Worm (Caenorhabditis elegans): Measurements from ENCODE around the gene F07F6.8.

Gene F07F6.8

DNA sequence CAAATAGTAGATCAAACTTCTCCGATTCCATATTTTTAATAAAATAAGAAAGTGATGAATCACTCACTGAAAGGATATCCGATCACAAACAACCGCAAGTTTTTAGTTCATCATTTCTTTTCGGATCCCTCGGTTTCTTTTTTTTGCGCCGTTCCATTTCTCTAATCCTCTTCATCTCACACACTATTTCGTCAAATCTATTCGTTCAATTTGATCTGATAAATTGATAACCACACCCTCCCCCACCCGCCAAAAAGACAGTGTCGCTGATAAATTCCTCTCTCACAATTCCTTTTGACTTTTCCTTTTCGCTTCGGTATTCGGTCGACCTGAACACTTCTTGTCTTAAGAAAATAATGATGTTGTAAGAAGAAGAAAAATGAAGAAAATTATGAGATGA lies 34.0 kb upstream of the F07F6.8 start:
- peak; percentile 33 for TF ChIP-seq hlh-11 (tag; optimal IDR thresholded peaks at IDR 0.05)
- TF ChIP-seq nhr-28 (tag; optimal IDR thresholded peaks at IDR 0.05): peak; percentile 55
- no peak for TF ChIP-seq ZK546.5 (tag; optimal IDR thresholded peaks at IDR 0.05)

- TF ChIP-seq gei-8 (GFP tag; optimal IDR thresholded peaks at IDR 0.05) (no peak), nhr-28 (tag; optimal IDR thresholded peaks at IDR 0.05) (peak; percentile 27), mxl-3 (GFP tag; optimal IDR thresholded peaks at IDR 0.05) (peak; percentile 25)
Measured at ce11 chrII:5458683-5459410, 33.3 kb upstream of the F07F6.8 start.

- TF ChIP-seq Y5F2A.4 (GFP tag; optimal IDR thresholded peaks at IDR 0.05): no peak
- no peak for TF ChIP-seq F10B5.3 (tag; optimal IDR thresholded peaks at IDR 0.05)
- peak; percentile 18 for TF ChIP-seq unc-130 (GFP tag; optimal IDR thresholded peaks at IDR 0.05)
- TF ChIP-seq unc-62 (GFP tag; optimal IDR thresholded peaks at IDR 0.05 in 1 of 2): peak in 1 of 2 experiments; percentile 91
- no peak for TF ChIP-seq unc-62 (tag; optimal IDR thresholded peaks at IDR 0.05)
- TF ChIP-seq F44E2.7 (GFP tag; IDR thresholded peaks at IDR 0.05): no peak
- no peak for TF ChIP-seq lin-1 (GFP tag; IDR thresholded peaks at IDR 0.05)
- no peak for TF ChIP-seq pha-4 (GFP tag; IDR thresholded peaks at IDR 0.05)
- TF ChIP-seq pha-4 (tag; optimal IDR thresholded peaks at IDR 0.05): no peak
Measured at ce11 chrII:5455650-5456355, 30.3 kb upstream of the F07F6.8 start, which contains the start of gene daz-1. TSS of gene daz-1 (plus strand) at chrII:5456305.

ce11 chrII:5453547-5453946 lies 28.0 kb upstream of the F07F6.8 start, which contains the start of gene dhs-5:
TSS of gene dhs-5 (plus strand) at chrII:5453847.
- no peak for TF ChIP-seq egl-43 (GFP tag; IDR thresholded peaks at IDR 0.05)
- no peak for TF ChIP-seq mdt-29 (GFP tag; IDR thresholded peaks at IDR 0.05)
- TF ChIP-seq R02D3.7 (tag; optimal IDR thresholded peaks at IDR 0.05): no peak
- no peak for TF ChIP-seq tra-1 (GFP tag; IDR thresholded peaks at IDR 0.05)
- TF ChIP-seq spr-1 (tag; optimal IDR thresholded peaks at IDR 0.05): no peak
- TF ChIP-seq daf-19 (GFP tag; conservative IDR thresholded peaks at IDR 0.05): no peak
- TF ChIP-seq F44E2.7 (GFP tag; IDR thresholded peaks at IDR 0.05): no peak

DNA sequence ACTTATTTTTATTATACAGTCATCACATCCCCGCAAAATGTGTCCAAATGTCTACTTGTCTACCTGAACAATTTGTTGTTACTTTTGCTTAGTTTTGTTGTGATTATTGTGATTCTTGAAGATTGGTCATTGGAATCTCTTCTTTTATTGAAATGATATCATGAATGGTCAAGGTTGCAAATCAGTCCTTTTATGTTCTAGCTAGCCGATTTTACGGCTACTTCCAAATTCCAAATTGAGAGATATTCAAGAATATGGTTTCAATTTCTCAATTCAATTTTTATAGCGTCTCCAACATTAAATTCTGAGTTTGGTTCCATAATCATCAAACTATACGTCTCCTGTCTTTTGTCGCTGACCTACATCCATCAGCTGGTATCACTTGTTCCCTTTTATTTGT lies 25.7 kb upstream of the F07F6.8 start:
- TF ChIP-seq nhr-6 (tag; optimal IDR thresholded peaks at IDR 0.05): no peak
- TF ChIP-seq aha-1 (tag): peak; percentile 82

DNA sequence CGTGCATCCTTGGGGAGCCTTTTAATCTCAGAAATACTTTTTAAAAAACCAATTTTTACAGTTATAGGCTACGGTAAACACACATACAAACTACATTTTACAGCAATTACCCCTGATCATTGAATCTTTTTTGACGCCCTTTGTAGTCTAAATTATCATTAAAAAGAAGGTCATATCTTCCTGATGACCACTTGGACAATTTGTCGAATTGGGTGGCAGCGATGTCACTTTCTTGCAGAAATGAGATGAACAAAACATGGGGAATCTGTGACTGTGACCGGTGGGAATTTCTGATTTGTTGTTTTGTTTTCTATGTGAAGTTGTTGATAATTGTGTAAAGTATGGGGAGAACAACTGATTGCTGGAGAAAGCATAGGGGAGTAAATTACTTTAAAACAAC lies 24.1 kb upstream of the F07F6.8 start:
- no peak for TF ChIP-seq egl-27 (tag; optimal IDR thresholded peaks at IDR 0.05)
- TF ChIP-seq F26F4.8 (GFP tag; conservative IDR thresholded peaks at IDR 0.05): no peak
- peak in 1 of 2 experiments; percentile 82 for TF ChIP-seq unc-62 (GFP tag; optimal IDR thresholded peaks at IDR 0.05 in 1 of 2)
- TF ChIP-seq unc-62 (tag; optimal IDR thresholded peaks at IDR 0.05): no peak
- TF ChIP-seq nhr-28 (tag; optimal IDR thresholded peaks at IDR 0.05): peak; percentile 79
- no peak for TF ChIP-seq mdt-29 (GFP tag; IDR thresholded peaks at IDR 0.05)
- TF ChIP-seq nhr-6 (tag; optimal IDR thresholded peaks at IDR 0.05): no peak
- TF ChIP-seq mdl-1 (tag; optimal IDR thresholded peaks at IDR 0.05): no peak
- TF ChIP-seq arid-1 (GFP tag; conservative IDR thresholded peaks at IDR 0.05): no peak
- no peak for TF ChIP-seq dpl-1 (GFP tag; optimal IDR thresholded peaks at IDR 0.05)
- no peak for TF ChIP-seq nhr-237 (tag; optimal IDR thresholded peaks at IDR 0.05)
- TF ChIP-seq unc-130 (GFP tag; optimal IDR thresholded peaks at IDR 0.05): no peak
- no peak for TF ChIP-seq daf-19 (GFP tag; conservative IDR thresholded peaks at IDR 0.05)
- TF ChIP-seq spr-1 (tag; optimal IDR thresholded peaks at IDR 0.05): no peak
- TF ChIP-seq ceh-32 (tag; optimal IDR thresholded peaks at IDR 0.05; ENCODE audit: poor library complexity): no peak
